Fruit fly (Drosophila melanogaster): Measurements from ENCODE around the gene Hsp70Aa.

DNA sequence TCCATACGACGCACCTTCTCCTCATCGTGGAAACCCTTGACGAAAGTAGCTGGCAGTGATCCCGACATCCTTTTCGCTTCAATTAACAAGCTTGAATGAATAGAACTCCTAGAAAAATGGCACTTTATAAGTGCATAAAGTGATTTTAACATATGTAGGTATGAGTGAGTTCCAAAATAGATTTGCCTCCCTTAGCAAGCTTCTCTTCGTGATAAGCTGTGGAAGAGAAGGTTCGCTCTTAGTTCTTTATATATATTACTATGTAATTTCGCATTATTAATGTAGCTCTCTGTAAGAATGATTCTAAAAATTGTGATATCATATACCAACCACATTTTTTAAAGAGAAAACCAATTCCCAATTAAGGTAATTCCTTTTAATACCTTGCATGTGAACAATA is 28.1 kb upstream of the Hsp70Aa start, which contains the start of gene CG3397:
- TF ChIP-seq EcR (GFP tag; optimal IDR thresholded peaks at IDR 0.05), result no peak
- TF ChIP-seq usp (GFP tag; optimal IDR thresholded peaks at IDR 0.05), result no peak
- TF ChIP-seq psq (optimal IDR thresholded peaks at IDR 0.05), result no peak
